Fruit fly (Drosophila melanogaster) whole organism, embryonic: ENCODE results near the gene Ldaf1.

Experiments used
- Bgb ChIP-seq: fragments of 200-800 bp; sonication (Bioruptor generic); IDR thresholded peaks from 2 replicates; pipeline ENCODE4 v1.3.6; 2022; ENCODE audit warnings: missing biosample characterization, missing genetic modification characterization; ENCODE audit not compliant: partially characterized antibody
- CG10959 ChIP-seq: fragments of 200-800 bp; sonication (Bioruptor generic); IDR thresholded peaks from 2 replicates; pipeline ENCODE4 v1.3.6; 2022; ENCODE audit warnings: missing biosample characterization, missing genetic modification characterization
- CG11504 ChIP-seq: fragments of 200-800 bp; sonication (Bioruptor generic); optimal IDR thresholded peaks from 3 replicates; lab custom pipeline; 2019; ENCODE audit warnings: missing biosample characterization, mild to moderate bottlenecking, missing genetic modification characterization, moderate library complexity
- CG11723 ChIP-seq: fragments of 200-800 bp; sonication (Bioruptor generic); optimal IDR thresholded peaks from 2 replicates; lab custom pipeline; 2017; ENCODE audit warnings: missing biosample characterization, mild to moderate bottlenecking, missing genetic modification characterization
- CG14860 ChIP-seq: fragments of 200-800 bp; sonication (Bioruptor generic); IDR thresholded peaks from 3 replicates; pipeline ENCODE4 v1.3.6; 2022; ENCODE audit warnings: missing biosample characterization, missing genetic modification characterization; ENCODE audit not compliant: partially characterized antibody
- CG15269 ChIP-seq: fragments of 200-800 bp; sonication (Bioruptor generic); optimal IDR thresholded peaks from 2 replicates; lab custom pipeline; 2018; ENCODE audit warnings: missing biosample characterization, mild to moderate bottlenecking, missing genetic modification characterization, moderate library complexity
- CG15514 ChIP-seq: fragments of 200-800 bp; sonication (Bioruptor generic); optimal IDR thresholded peaks from 3 replicates; lab custom pipeline; 2017; ENCODE audit warnings: missing biosample characterization, missing genetic modification characterization, mild to moderate bottlenecking, moderate library complexity, missing genetic modification reagents
- CG15601 ChIP-seq: fragments of 200-800 bp; sonication (Bioruptor generic); optimal IDR thresholded peaks from 3 replicates; lab custom pipeline; 2019; ENCODE audit warnings: missing biosample characterization, mild to moderate bottlenecking, missing genetic modification characterization, moderate library complexity
- CG16813 ChIP-seq: fragments of 200-800 bp; sonication (Bioruptor generic); IDR thresholded peaks from 3 replicates; pipeline ENCODE4 v1.3.6; 2022; ENCODE audit warnings: missing biosample characterization, missing genetic modification characterization; ENCODE audit not compliant: partially characterized antibody
- CG18764 ChIP-seq: fragments of 200-800 bp; sonication (Bioruptor generic); optimal IDR thresholded peaks from 3 replicates; lab custom pipeline; 2016; ENCODE audit warnings: missing biosample characterization, missing genetic modification characterization
- CG30403 ChIP-seq: fragments of 200-800 bp; sonication (Bioruptor generic); optimal IDR thresholded peaks from 3 replicates; lab custom pipeline; 2016; ENCODE audit warnings: missing biosample characterization, missing genetic modification characterization
- CG34224 ChIP-seq: fragments of 200-800 bp; sonication (Bioruptor generic); IDR thresholded peaks from 3 replicates; pipeline ENCODE4 v1.3.6; 2022; ENCODE audit warnings: missing biosample characterization, missing genetic modification characterization; ENCODE audit not compliant: partially characterized antibody
- CG6854 ChIP-seq: fragments of 200-800 bp; sonication (Bioruptor generic); optimal IDR thresholded peaks from 3 replicates; lab custom pipeline; 2017; ENCODE audit warnings: missing biosample characterization, mild to moderate bottlenecking, missing genetic modification characterization
- CG7928 ChIP-seq: fragments of 200-800 bp; sonication (Bioruptor generic); optimal IDR thresholded peaks from 2 replicates; lab custom pipeline; 2017; ENCODE audit warnings: missing biosample characterization, mild to moderate bottlenecking, missing genetic modification characterization
- CG9437 ChIP-seq: fragments of 200-800 bp; sonication (Bioruptor generic); optimal IDR thresholded peaks from 2 replicates; lab custom pipeline; 2018; ENCODE audit warnings: missing biosample characterization, mild to moderate bottlenecking, missing genetic modification characterization
- CG9797 ChIP-seq: fragments of 200-800 bp; sonication (Bioruptor generic); optimal IDR thresholded peaks from 3 replicates; lab custom pipeline; 2018; ENCODE audit warnings: missing biosample characterization, mild to moderate bottlenecking, missing genetic modification characterization
- CHES-1-like ChIP-seq: fragments of 200-800 bp; sonication (Bioruptor generic); optimal IDR thresholded peaks from 2 replicates; lab custom pipeline; 2016; ENCODE audit warnings: missing biosample characterization, missing genetic modification characterization
- Dek ChIP-seq: fragments of 200-800 bp; sonication (Bioruptor generic); optimal IDR thresholded peaks from 3 replicates; lab custom pipeline; 2019; ENCODE audit warnings: missing biosample characterization, mild to moderate bottlenecking, missing genetic modification characterization, moderate library complexity
- Ets65A ChIP-seq: fragments of 200-800 bp; sonication (Bioruptor generic); peaks from one replicate; lab custom pipeline; 2016; ENCODE audit warnings: missing biosample characterization, missing genetic modification characterization
- Fer2 ChIP-seq: fragments of 200-800 bp; sonication (Bioruptor generic); optimal IDR thresholded peaks from 2 replicates; lab custom pipeline; 2018; ENCODE audit warnings: missing biosample characterization, mild to moderate bottlenecking, missing genetic modification characterization, moderate library complexity
- Jarid2 ChIP-seq: fragments of 200-800 bp; sonication (Bioruptor generic); optimal IDR thresholded peaks from 3 replicates; lab custom pipeline; 2017; ENCODE audit warnings: mild to moderate bottlenecking, missing biosample characterization, missing genetic modification reagents, missing genetic modification characterization
- NC2α ChIP-seq: fragments of 200-800 bp; sonication (Bioruptor generic); optimal IDR thresholded peaks from 2 replicates; lab custom pipeline; 2016; ENCODE audit warnings: missing biosample characterization, missing genetic modification characterization
- NK7.1 ChIP-seq: fragments of 200-800 bp; sonication (Bioruptor generic); optimal IDR thresholded peaks from 3 replicates; lab custom pipeline; 2016; ENCODE audit warnings: missing biosample characterization, missing genetic modification characterization
- Oli ChIP-seq: fragments of 200-800 bp; sonication (Bioruptor generic); optimal IDR thresholded peaks from 2 replicates; lab custom pipeline; 2018; ENCODE audit warnings: missing biosample characterization, mild to moderate bottlenecking, missing genetic modification characterization, moderate library complexity
- Sry-δ ChIP-seq: fragments of 200-800 bp; sonication (Bioruptor generic); optimal IDR thresholded peaks from 2 replicates; lab custom pipeline; 2016; ENCODE audit warnings: missing biosample characterization, missing genetic modification characterization
- Tbp ChIP-seq: fragments of >200 bp; optimal IDR thresholded peaks from 2 replicates; lab custom pipeline; 2018; ENCODE audit warnings: missing biosample characterization, missing genetic modification characterization
- Trl ChIP-seq, 3 experiments: fragments of >200 bp in 2 of 3; fragments of 200-800 bp in 1 of 3; sonication (Bioruptor generic) in 1 of 3; optimal IDR thresholded peaks; 2 replicates in 1 of 3; 3 replicates in 2 of 3; lab custom pipeline; 2016 to 2017; ENCODE audit warnings: missing biosample characterization in 1 of 3, missing genetic modification characterization in 1 of 3
- ara ChIP-seq: fragments of 200-800 bp; sonication (Bioruptor generic); IDR thresholded peaks from 2 replicates; pipeline ENCODE4 v1.3.6; 2022; ENCODE audit warnings: missing biosample characterization, missing genetic modification characterization
- ato ChIP-seq: fragments of 200-800 bp; sonication (Bioruptor generic); IDR thresholded peaks from 2 replicates; pipeline ENCODE4 v1.3.6; 2022; ENCODE audit warnings: missing biosample characterization, missing genetic modification characterization; ENCODE audit not compliant: partially characterized antibody
- dysf ChIP-seq: fragments of 200-800 bp; sonication (Bioruptor generic); IDR thresholded peaks from 3 replicates; pipeline ENCODE4 v1.3.6; 2022; ENCODE audit warnings: missing biosample characterization, missing genetic modification characterization
- eyg ChIP-seq: fragments of 200-800 bp; sonication (Bioruptor generic); optimal IDR thresholded peaks from 3 replicates; lab custom pipeline; 2016; ENCODE audit warnings: missing biosample characterization, missing genetic modification characterization
- fd3F ChIP-seq: fragments of 200-800 bp; sonication (Bioruptor generic); optimal IDR thresholded peaks from 2 replicates; lab custom pipeline; 2018; ENCODE audit warnings: missing biosample characterization, mild to moderate bottlenecking, missing genetic modification characterization, moderate library complexity
- fd64A ChIP-seq: fragments of 200-800 bp; sonication (Bioruptor generic); optimal IDR thresholded peaks from 3 replicates; lab custom pipeline; 2018; ENCODE audit warnings: missing biosample characterization, mild to moderate bottlenecking, missing genetic modification characterization
- fd96Cb ChIP-seq: fragments of 200-800 bp; sonication (Bioruptor generic); optimal IDR thresholded peaks from 2 replicates; lab custom pipeline; 2018; ENCODE audit warnings: missing biosample characterization, mild to moderate bottlenecking, missing genetic modification characterization, moderate library complexity
- fru ChIP-seq: fragments of >200 bp; optimal IDR thresholded peaks from 2 replicates; lab custom pipeline; 2017
- fu2 ChIP-seq: fragments of 200-800 bp; sonication (Bioruptor generic); optimal IDR thresholded peaks from 2 replicates; lab custom pipeline; 2016; ENCODE audit warnings: missing biosample characterization, missing genetic modification characterization
- gem ChIP-seq: fragments of 200-800 bp; sonication (Bioruptor generic); optimal IDR thresholded peaks from 2 replicates; lab custom pipeline; 2019; ENCODE audit warnings: missing biosample characterization, mild to moderate bottlenecking, missing genetic modification characterization, moderate library complexity
- ham ChIP-seq: fragments of 200-800 bp; sonication (Bioruptor generic); IDR thresholded peaks from 2 replicates; pipeline ENCODE4 v1.3.6; 2022; ENCODE audit warnings: missing biosample characterization, missing genetic modification characterization
- insv ChIP-seq, 2 experiments: fragments of 200-800 bp; sonication (Bioruptor generic); optimal IDR thresholded peaks; 3 replicates each; lab custom pipeline; 2016 to 2018; ENCODE audit warnings: missing biosample characterization in 2 of 2, missing genetic modification characterization in 2 of 2
- kay ChIP-seq: fragments of 200-800 bp; sonication (Bioruptor generic); optimal IDR thresholded peaks from 2 replicates; lab custom pipeline; 2016; ENCODE audit warnings: missing biosample characterization, missing genetic modification characterization
- kni ChIP-seq: fragments of 200-800 bp; sonication (Bioruptor generic); optimal IDR thresholded peaks from 3 replicates; lab custom pipeline; 2017; ENCODE audit warnings: mild to moderate bottlenecking, missing biosample characterization, missing genetic modification reagents, missing genetic modification characterization
- lilli ChIP-seq: fragments of 200-800 bp; sonication (Bioruptor generic); optimal IDR thresholded peaks from 3 replicates; lab custom pipeline; 2016; ENCODE audit warnings: missing biosample characterization, missing genetic modification characterization
- lmd ChIP-seq: fragments of 200-800 bp; sonication (Bioruptor generic); IDR thresholded peaks from 2 replicates; pipeline ENCODE4 v1.3.6; 2022; ENCODE audit warnings: missing biosample characterization, missing genetic modification characterization
- mld ChIP-seq: fragments of 200-800 bp; sonication (Bioruptor generic); IDR thresholded peaks from 3 replicates; pipeline ENCODE4 v1.3.6; 2022; ENCODE audit warnings: missing biosample characterization, missing genetic modification characterization; ENCODE audit not compliant: partially characterized antibody
- nmo ChIP-seq: fragments of 200-800 bp; sonication (Bioruptor generic); optimal IDR thresholded peaks from 2 replicates; lab custom pipeline; 2018; ENCODE audit warnings: missing biosample characterization, mild to moderate bottlenecking, missing genetic modification characterization, moderate library complexity
- pan ChIP-seq, 4 experiments: fragments of >200 bp in 3 of 4; fragments of 200-800 bp in 1 of 4; sonication (Bioruptor generic) in 1 of 4; optimal IDR thresholded peaks in 3 of 4; IDR thresholded peaks in 1 of 4; 2 replicates each; pipeline versions ENCODE4 v1.3.6 to Lab custom; 2017 to 2022; ENCODE audit warnings: missing biosample characterization in 2 of 4, missing genetic modification characterization in 2 of 4, mixed read lengths in 1 of 4
- sens ChIP-seq: fragments of 200-800 bp; sonication (Bioruptor generic); peaks from one replicate; lab custom pipeline; 2016; ENCODE audit warnings: missing biosample characterization, missing genetic modification characterization
- sqz ChIP-seq: fragments of 200-800 bp; sonication (Bioruptor generic); optimal IDR thresholded peaks from 3 replicates; lab custom pipeline; 2018; ENCODE audit warnings: missing biosample characterization, mild to moderate bottlenecking, missing genetic modification characterization
- unpg ChIP-seq: fragments of 200-800 bp; sonication (Bioruptor generic); optimal IDR thresholded peaks from 3 replicates; lab custom pipeline; 2018; ENCODE audit warnings: missing biosample characterization, mild to moderate bottlenecking, missing genetic modification characterization, moderate library complexity

Ldaf1 gene

dm6 chrX:1868586-1869111 is 33.1 kb downstream of the Ldaf1 start, which contains the start of the genes CG14803 and Pex5 (continued):
- TF ChIP-seq CG18764 (GFP tag; lab: Kevin White, UChicago) (no peak), gem (tag; lab: Kevin White, UChicago) (no peak), Jarid2 (GFP tag; lab: Kevin White, UChicago) (no peak), ato (GFP tag; lab: Robert Waterston, UW) (peak; percentile 38), Dek (tag; lab: Kevin White, UChicago) (no peak), Fer2 (tag; lab: Kevin White, UChicago) (no peak), CG11504 (tag; lab: Kevin White, UChicago) (no peak), Sry-δ (peak; percentile 43), CG14860 (GFP tag; lab: Robert Waterston, UW) (peak; percentile 52; the same call in 1 of the 3 replicates), sqz (GFP tag; lab: Kevin White, UChicago) (no peak), unpg (no peak), CG9437 (GFP tag; lab: Kevin White, UChicago) (no peak), CG10959 (GFP tag; lab: Robert Waterston, UW) (no peak), CG15514 (peak; percentile 44), lmd (GFP tag; lab: Robert Waterston, UW) (no peak), CG15601 (tag; lab: Kevin White, UChicago) (no peak), pan (optimal IDR thresholded peaks at IDR 0.05; lab: Kevin White, UChicago) (no peak), pan (GFP tag; optimal IDR thresholded peaks at IDR 0.05 in 1 of 2, IDR thresholded peaks at IDR 0.05 in 1 of 2) (no peak), CG30403 (GFP tag; lab: Kevin White, UChicago) (no peak), lilli (GFP tag; lab: Kevin White, UChicago) (no peak), NK7.1 (no peak), NC2α (GFP tag; lab: Kevin White, UChicago) (no peak), Tbp (GFP tag; lab: Kevin White, UChicago) (no peak), CG16813 (peak; percentile 65), fu2 (GFP tag; lab: Kevin White, UChicago) (no peak), CG6854 (GFP tag; lab: Kevin White, UChicago) (no peak), nmo (no peak), mld (GFP tag; lab: Robert Waterston, UW) (no peak), Bgb (GFP tag; lab: Robert Waterston, UW) (peak; percentile 65), insv (GFP tag; optimal IDR thresholded peaks at IDR 0.05; lab: Kevin White, UChicago) (no peak), kay (no peak), Oli (tag; lab: Kevin White, UChicago) (no peak), Trl (optimal IDR thresholded peaks at IDR 0.05; lab: Kevin White, UChicago) (no peak), Trl (GFP tag; optimal IDR thresholded peaks at IDR 0.05; lab: Kevin White, UChicago) (no peak), dysf (GFP tag; lab: Robert Waterston, UW) (no peak), ham (no peak), ara (GFP tag; lab: Robert Waterston, UW) (no peak), fd96Cb (tag; lab: Kevin White, UChicago) (no peak), CG9797 (GFP tag; lab: Kevin White, UChicago) (peak; percentile 3), CG15269 (tag; lab: Kevin White, UChicago) (no peak), CG11723 (GFP tag; lab: Kevin White, UChicago) (no peak), sens (GFP tag; lab: Kevin White, UChicago) (peak; percentile 75), Ets65A (GFP tag; lab: Kevin White, UChicago) (peak; percentile 43), CHES-1-like (GFP tag; lab: Kevin White, UChicago) (no peak), CG7928 (no peak), kni (no peak), CG34224 (GFP tag; lab: Robert Waterston, UW) (peak; percentile 66; the same call in 2 of the 3 replicates), fd3F (GFP tag; lab: Kevin White, UChicago) (no peak), fd64A (GFP tag; lab: Kevin White, UChicago) (no peak), eyg (GFP tag; lab: Kevin White, UChicago) (no peak), fru (no peak)
